Worm (Caenorhabditis elegans): Measurements from ENCODE around the gene R107.2.

DNA sequence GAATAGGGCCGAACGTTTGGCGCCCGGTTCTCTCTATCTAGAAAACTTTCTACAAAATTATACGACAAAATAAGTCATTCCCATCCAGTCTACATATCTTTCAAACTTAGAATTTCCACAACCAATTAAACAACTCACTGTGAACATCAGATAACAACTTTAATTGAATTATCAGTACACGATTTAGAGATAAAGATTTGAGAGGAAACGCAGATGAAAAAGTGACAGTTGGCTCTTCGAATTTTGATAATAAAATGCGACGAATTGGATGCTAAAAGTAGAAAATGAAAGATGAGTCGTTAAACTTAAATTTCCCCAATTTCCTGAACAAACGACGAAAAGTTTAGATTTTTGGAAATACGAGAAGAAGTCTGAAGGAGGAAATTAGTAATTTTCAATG lies 10.7 kb downstream of the R107.2 start:
- TF ChIP-seq lin-13 (GFP tag; optimal IDR thresholded peaks at IDR 0.05) (no peak), vab-15 (tag; optimal IDR thresholded peaks at IDR 0.05) (no peak), mep-1 (tag; optimal IDR thresholded peaks at IDR 0.05) (no peak), nhr-12 (tag; optimal IDR thresholded peaks at IDR 0.05) (no peak), skn-1 (tag; optimal IDR thresholded peaks at IDR 0.05) (no peak), nhr-77 (tag; optimal IDR thresholded peaks at IDR 0.05) (no peak), ceh-8 (GFP tag; optimal IDR thresholded peaks at IDR 0.05) (no peak), pax-3 (tag; optimal IDR thresholded peaks at IDR 0.05) (no peak), lin-39 (tag; optimal IDR thresholded peaks at IDR 0.05) (no peak)

All from whole organism, L1 larva.